Fruit fly (Drosophila melanogaster) ovary, adult (tissue): ENCODE measurements around the gene Sfp78E.
A peak's percentile ranks its signal among the peaks of the same experiment; 100 is the strongest.

Experiments used
- CG17801 ChIP-seq: fragments of 200-800 bp; optimal IDR thresholded peaks from 2 replicates; lab custom pipeline; 2019; ENCODE audit warnings: missing biosample characterization, mild to moderate bottlenecking, missing genetic modification characterization, moderate library complexity; ENCODE audit not compliant: partially characterized antibody

Sfp78E gene

DNA sequence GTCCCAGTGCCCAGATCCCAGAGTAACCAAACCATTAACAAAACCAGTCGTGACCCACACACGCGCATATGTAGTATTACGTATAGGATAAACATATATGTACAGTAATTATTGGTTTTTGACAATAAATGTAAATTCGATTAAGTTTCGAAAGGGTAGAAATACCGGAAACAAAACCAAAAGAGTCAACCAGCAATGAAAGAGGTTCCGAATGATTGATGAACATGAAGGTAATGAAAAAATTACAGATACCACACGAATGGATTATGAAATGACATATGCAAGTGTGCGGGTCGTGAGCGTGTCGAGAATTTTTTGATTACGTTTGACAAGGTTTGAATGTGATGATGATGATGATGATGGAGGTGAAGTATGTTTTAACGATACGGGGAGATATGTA lies 10.8 kb upstream of the Sfp78E start:
- TF ChIP-seq CG17801, result no peak

DNA sequence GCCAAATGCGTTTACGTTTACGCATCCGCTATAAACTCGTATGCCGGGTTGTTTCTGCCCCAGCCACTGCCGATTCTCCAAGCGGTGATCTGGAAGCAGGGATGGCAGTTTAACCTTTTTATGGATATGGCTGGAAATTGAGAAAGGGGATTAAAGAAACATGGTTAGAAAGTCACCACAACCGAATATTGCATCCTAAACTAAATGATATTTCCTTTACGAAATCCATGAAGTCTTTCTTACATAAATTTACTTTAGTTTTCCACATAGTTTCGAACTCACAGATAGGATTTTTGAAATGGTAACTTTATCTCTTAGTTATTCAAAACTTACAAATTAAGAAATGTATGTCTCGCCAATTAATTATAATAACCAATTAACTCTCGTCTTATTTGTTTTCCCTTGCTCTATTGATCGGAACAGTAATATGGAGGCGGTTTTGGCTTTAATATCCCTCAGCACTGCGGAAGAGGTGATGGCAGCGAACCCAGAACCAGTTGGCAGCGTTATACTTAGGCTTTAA lies 4.8 kb upstream of the Sfp78E start:
- no peak for TF ChIP-seq CG17801

DNA sequence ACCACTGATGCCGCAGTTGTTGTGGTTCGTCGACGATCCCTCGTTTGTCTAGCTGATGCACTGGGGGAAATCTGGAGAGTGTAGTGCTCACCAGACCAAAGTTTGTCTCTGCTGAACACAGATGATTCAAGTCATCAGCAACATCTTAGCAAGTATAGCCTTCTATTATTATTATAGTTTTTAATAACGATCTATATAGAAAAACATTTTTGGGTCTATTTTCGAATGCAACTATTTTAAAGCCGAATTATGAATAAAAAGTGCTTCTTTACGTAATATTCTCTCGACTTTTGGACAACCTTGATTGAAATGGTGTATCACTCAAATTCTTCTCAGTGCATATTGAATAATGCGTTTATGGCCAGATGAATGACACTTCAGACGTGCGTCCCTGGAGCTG lies 1.9 kb upstream of the Sfp78E start:
- TF ChIP-seq CG17801, result no peak

DNA sequence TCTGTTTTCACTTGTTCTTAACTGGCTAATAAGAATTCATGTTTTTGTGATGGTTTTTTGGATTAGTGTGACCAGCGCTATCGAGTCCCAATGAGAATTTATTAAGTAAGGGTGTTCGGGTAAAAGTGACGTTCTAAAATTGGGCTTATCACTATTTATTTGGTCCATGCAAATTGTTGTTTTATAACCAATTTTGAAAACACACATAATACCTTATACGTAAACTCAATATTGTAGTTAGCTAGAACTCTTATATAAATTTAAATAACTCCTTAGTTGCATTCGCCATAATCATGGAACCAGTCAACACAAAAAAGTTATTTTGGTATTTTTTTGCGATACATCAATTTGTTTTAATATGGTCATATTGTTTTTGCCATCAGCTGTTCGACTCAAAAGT lies 4.2 kb downstream of the Sfp78E start, which contains the start of the genes Als2 and CG11248:
TSS of gene Als2 (minus strand) at position 69 of the 400 bp plus-strand sequence.
TSS of gene CG11248 (plus strand) at position 364 of the 400 bp plus-strand sequence.
- TF ChIP-seq CG17801, result peak; percentile 60

dm6 chr3L:21671839-21672238 lies 12.0 kb downstream of the Sfp78E start, which contains the start of gene CG11249:
TSS of gene CG11249 (plus strand) at chr3L:21672139.
- TF ChIP-seq CG17801, result no peak

DNA sequence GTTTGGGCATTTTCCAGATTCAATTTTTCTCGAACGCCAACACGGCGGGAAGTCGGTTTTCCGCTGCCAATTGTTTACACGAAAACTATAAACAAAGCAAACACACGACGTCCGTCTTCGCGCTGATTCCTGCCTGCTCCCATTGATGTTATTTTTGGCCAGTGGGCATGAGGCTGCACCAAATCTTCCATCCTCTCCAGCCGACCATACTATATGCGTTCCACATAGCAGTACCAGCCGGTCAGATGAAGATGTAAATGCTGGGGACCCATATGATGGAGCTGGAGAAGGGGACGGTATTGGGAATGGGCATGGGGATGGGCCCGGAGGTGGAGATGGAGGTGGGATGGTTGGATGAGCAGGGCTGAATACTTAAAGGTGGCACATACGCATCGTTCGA lies 16.3 kb downstream of the Sfp78E start:
- TF ChIP-seq CG17801, result no peak

DNA sequence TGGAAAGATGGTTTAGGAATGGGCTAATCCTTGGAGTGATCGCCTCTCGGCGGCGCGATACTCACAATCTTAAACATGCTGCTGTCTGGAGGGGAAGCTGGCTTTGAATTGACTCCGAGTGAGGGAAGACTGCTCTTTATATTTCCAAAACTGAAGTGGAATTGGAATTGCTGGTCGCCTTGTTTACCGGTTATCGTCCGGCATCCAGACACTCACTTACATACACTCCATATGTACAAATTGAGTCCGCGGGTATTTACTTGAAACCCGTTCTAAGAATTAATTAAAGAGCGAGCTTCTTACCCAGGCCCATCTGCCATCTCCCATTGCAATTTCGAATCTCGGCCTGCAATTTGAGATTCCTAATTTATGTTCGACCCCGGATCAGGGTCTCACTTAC lies 17.0 kb downstream of the Sfp78E start, which contains the start of gene Cpr78E:
TSS of gene Cpr78E (minus strand) at position 101 of the 400 bp plus-strand sequence.
- no peak for TF ChIP-seq CG17801

dm6 chr3L:21652768-21653167 lies 31.1 kb downstream of the Sfp78E start:
- peak; percentile 13 for TF ChIP-seq CG17801

DNA sequence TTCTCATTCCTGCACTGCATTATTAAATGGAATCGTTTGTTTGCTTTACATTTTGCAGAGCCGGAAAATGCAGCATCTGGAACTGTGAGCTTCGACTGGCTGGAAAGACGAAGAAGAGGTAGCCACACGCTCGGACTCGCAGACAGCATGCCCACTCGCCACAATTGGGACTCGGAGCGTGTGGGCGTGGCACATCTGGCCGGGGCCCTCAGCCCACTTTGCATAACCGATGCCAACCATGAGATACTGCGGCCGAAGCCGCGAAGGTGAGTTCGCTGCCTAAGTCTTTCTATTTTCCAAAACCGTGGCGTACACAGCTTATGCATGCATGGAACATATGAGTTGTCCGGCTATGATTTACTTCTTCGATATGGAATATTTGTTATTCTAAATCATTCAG lies 31.7 kb downstream of the Sfp78E start:
- no peak for TF ChIP-seq CG17801

- no peak for TF ChIP-seq CG17801
Observed at dm6 chr3L:21651412-21651811, 32.4 kb downstream of the Sfp78E start.

- TF ChIP-seq CG17801, result no peak
Observed at dm6 chr3L:21647853-21648252, 36.0 kb downstream of the Sfp78E start.

DNA sequence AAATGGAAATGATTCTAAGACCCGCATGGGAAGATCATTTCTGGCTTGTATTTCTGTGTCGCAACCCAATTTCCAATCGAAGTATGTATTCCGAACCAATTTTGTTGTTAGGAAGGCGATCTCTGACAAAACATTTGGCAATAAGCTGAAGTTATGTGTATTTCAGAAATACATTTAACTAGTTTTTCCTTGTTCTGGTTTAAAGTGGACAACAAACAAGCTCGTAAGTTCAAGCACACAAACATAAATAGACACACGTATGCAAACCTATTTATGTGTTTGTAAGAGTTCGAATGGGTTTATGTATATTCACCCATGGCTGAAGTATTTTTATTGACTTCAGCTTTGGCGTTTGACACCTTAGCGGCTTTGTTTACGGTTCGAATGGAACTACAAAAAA lies 38.0 kb downstream of the Sfp78E start:
- TF ChIP-seq CG17801, result no peak

DNA sequence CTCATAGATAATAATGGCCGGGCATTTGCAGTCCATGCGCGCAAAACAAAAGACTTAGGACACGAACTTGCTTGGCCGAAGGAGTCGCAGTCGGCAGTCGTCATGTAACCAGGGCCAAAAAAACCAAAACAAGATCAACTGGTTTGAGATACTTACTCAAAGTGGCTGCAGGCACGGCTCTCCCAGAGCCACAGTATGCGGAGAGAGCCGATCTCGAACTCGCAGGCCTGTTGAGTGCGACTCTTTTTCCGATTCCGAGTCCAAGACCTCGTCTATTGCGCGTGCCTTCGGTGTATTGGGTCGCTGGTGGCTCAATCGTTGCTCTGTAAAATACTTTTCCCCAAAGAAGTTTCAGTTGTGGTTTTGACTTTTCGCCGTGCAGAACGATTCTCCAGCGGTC lies 39.2 kb downstream of the Sfp78E start, which contains the start of gene CG43980:
TSS of gene CG43980 (plus strand) at position 352 of the 400 bp plus-strand sequence.
- no peak for TF ChIP-seq CG17801

DNA sequence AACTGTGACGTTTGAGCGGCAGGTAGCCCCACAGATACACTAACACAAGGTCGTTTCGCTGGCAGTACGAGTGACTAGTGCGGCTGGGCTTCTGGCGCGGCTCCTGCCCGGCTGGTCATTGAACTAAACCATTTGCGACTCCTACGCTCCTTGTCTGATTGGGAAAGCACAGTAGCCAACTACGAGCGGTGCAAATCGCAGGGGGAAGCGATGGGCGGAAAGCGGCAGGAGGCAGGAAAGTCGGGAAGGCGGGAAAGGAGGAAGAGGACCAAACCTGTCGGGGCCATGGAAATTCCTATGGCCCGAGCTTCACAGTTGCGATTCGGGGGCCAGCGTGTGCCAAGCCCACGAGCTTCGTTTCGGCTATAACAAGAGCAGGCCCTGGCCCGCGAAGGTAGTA lies 39.7 kb downstream of the Sfp78E start:
- TF ChIP-seq CG17801, result no peak

- TF ChIP-seq CG17801, result no peak
Observed at dm6 chr3L:21642908-21643572, 40.8 kb downstream of the Sfp78E start.

DNA sequence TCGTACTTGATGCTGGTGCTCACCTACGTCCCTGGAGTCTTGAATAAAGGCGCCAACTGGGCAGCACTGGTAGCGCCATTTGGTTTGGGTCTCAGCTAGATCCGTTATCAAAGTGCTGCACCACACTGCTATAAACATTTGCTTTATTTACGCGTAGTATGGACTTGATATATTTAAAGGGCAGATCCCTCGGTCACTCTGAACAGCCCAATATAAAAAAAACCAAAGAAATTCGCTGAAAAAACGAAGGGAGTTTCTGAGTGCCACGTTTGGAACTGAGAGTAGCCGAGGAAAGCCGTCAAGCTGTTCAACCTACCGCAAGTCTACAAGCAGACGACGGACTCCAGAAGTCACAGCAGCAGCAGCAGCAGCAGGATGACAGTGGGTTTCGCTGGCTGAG lies 43.0 kb downstream of the Sfp78E start, which contains the start of gene Atox1:
TSS of gene Atox1 (plus strand) at position 181 of the 400 bp plus-strand sequence.
- TF ChIP-seq CG17801, result peak; percentile 54

dm6 chr3L:21639059-21639458 lies 44.8 kb downstream of the Sfp78E start, which contains the start of gene CG32445:
TSS of gene CG32445 (plus strand) at chr3L:21639359.
- no peak for TF ChIP-seq CG17801
